Worm (Caenorhabditis elegans) whole organism, young adult: ENCODE data around the gene K03B8.6.
"Not testable (repeated sequence)": the region's sequence is repeated elsewhere in the genome, so short reads cannot be mapped to it uniquely, and the experiment has no call there.

ENCODE experiments used
- B0336.3 ChIP-seq: fragments of 200-800 bp; sonication (Bioruptor generic); IDR thresholded peaks from 2 replicates; pipeline ENCODE4 v1.3.6; 2022; ENCODE audit warnings: missing genetic modification characterization, missing compliant biosample characterization
- D2030.7 ChIP-seq: fragments of 200-800 bp; sonication (Bioruptor generic); IDR thresholded peaks from 2 replicates; pipeline ENCODE4 v1.3.6; 2022; ENCODE audit warnings: missing genetic modification reagents, missing genetic modification characterization, missing compliant biosample characterization
- F52B5.7 ChIP-seq: sonication (generic microtip); optimal IDR thresholded peaks from 2 replicates; lab custom pipeline; 2016; ENCODE audit warnings: mild to moderate bottlenecking, missing genetic modification characterization, missing compliant biosample characterization
- F55B11.4 ChIP-seq: sonication (generic microtip); optimal IDR thresholded peaks from 2 replicates; lab custom pipeline; 2016; ENCODE audit warnings: missing compliant biosample characterization, missing genetic modification characterization, borderline replicate concordance; ENCODE audit not compliant: insufficient read depth
- K11D2.4 ChIP-seq: fragments of 200-800 bp; sonication (Bioruptor generic); IDR thresholded peaks from 2 replicates; pipeline ENCODE4 v1.3.6; 2022; ENCODE audit warnings: missing genetic modification reagents, missing genetic modification characterization, missing compliant biosample characterization
- K12H6.12 ChIP-seq: fragments of 200-800 bp; sonication (Bioruptor generic); optimal IDR thresholded peaks from 2 replicates; lab custom pipeline; 2018; ENCODE audit warnings: mild to moderate bottlenecking, missing genetic modification characterization, missing compliant biosample characterization
- T26A5.8 ChIP-seq: sonication (generic microtip); optimal IDR thresholded peaks from 2 replicates; lab custom pipeline; 2016; ENCODE audit warnings: missing genetic modification characterization, missing compliant biosample characterization
- aptf-2 ChIP-seq: fragments of 200-800 bp; sonication (Bioruptor generic); conservative IDR thresholded peaks from 2 replicates; pipeline ENCODE4 v1.3.6; 2022; ENCODE audit warnings: missing genetic modification reagents, missing genetic modification characterization, missing compliant biosample characterization
- aptf-3 ChIP-seq: fragments of 200-800 bp; sonication (Bioruptor generic); IDR thresholded peaks from 2 replicates; pipeline ENCODE4 v1.3.6; 2022; ENCODE audit warnings: missing genetic modification characterization, missing compliant biosample characterization
- attf-3 ChIP-seq: fragments of 200-800 bp; sonication (Bioruptor generic); conservative IDR thresholded peaks from 2 replicates; pipeline ENCODE4 v1.3.6; 2022; ENCODE audit warnings: missing genetic modification reagents, missing genetic modification characterization, missing compliant biosample characterization
- ceh-79 ChIP-seq: sonication (generic microtip); optimal IDR thresholded peaks from 2 replicates; lab custom pipeline; 2017; ENCODE audit warnings: mild to moderate bottlenecking, missing genetic modification characterization, missing compliant biosample characterization
- chd-7 ChIP-seq: sonication (generic microtip); optimal IDR thresholded peaks from 2 replicates; lab custom pipeline; 2016; ENCODE audit warnings: mild to moderate bottlenecking, missing genetic modification characterization, moderate library complexity, missing compliant biosample characterization
- die-1 ChIP-seq: sonication (generic microtip); optimal IDR thresholded peaks from 2 replicates; lab custom pipeline; 2016; ENCODE audit warnings: missing genotype, mild to moderate bottlenecking, missing genetic modification characterization, missing compliant biosample characterization
- dox-1 ChIP-seq: fragments of 200-800 bp; sonication (Bioruptor generic); IDR thresholded peaks from 2 replicates; pipeline ENCODE4 v1.3.6; 2022; ENCODE audit warnings: missing genetic modification reagents, missing genetic modification characterization, missing compliant biosample characterization
- dpl-1 ChIP-seq: fragments of 150-350 bp; optimal IDR thresholded peaks from 2 replicates; lab custom pipeline; 2014; ENCODE audit warnings: missing biosample characterization, missing genetic modification reagents, missing genetic modification characterization
- ets-4 ChIP-seq: fragments of 200-800 bp; sonication (Bioruptor generic); optimal IDR thresholded peaks from 2 replicates; lab custom pipeline; 2018; ENCODE audit warnings: mild to moderate bottlenecking, missing genetic modification characterization, missing compliant biosample characterization
- gei-17 ChIP-seq: fragments of 200-800 bp; sonication (Bioruptor generic); optimal IDR thresholded peaks from 2 replicates; lab custom pipeline; 2018; ENCODE audit warnings: mild to moderate bottlenecking, missing genetic modification characterization, missing compliant biosample characterization
- hlh-26 ChIP-seq: fragments of 200-800 bp; sonication (Bioruptor generic); conservative IDR thresholded peaks from 2 replicates; pipeline ENCODE4 v1.3.6; 2022; ENCODE audit warnings: missing genetic modification reagents, missing genetic modification characterization, missing compliant biosample characterization
- hmg-1.2 ChIP-seq: fragments of 200-800 bp; sonication (Bioruptor generic); IDR thresholded peaks from 2 replicates; pipeline ENCODE4 v1.3.6; 2022; ENCODE audit warnings: missing genetic modification reagents, missing genetic modification characterization, missing compliant biosample characterization
- lag-1 ChIP-seq: fragments of 200-800 bp; sonication (Bioruptor generic); IDR thresholded peaks from 2 replicates; pipeline ENCODE4 v1.3.6; 2022; ENCODE audit warnings: missing genetic modification reagents, missing genetic modification characterization, missing compliant biosample characterization
- let-607 ChIP-seq, 2 experiments: fragments of 200-800 bp in 1 of 2; sonication (Bioruptor generic) in 1 of 2; sonication (generic microtip) in 1 of 2; optimal IDR thresholded peaks; 2 replicates each; lab custom pipeline; 2016 to 2018; ENCODE audit warnings: mild to moderate bottlenecking in 2 of 2, missing compliant biosample characterization in 2 of 2, missing genetic modification characterization in 2 of 2, moderate library complexity in 2 of 2, missing genotype in 1 of 2
- lin-35 ChIP-seq, 3 experiments: fragments of 150-350 bp in 2 of 3; sonication (generic microtip) in 1 of 3; optimal IDR thresholded peaks; 2 replicates each; lab custom pipeline; 2014 to 2018; ENCODE audit warnings: missing biosample characterization in 3 of 3, missing genetic modification characterization in 3 of 3, missing genetic modification reagents in 3 of 3
- mcd-1 ChIP-seq: fragments of 200-800 bp; sonication (Bioruptor generic); IDR thresholded peaks from 2 replicates; pipeline ENCODE4 v1.3.6; 2022; ENCODE audit warnings: missing genetic modification reagents, missing genetic modification characterization, missing compliant biosample characterization
- mxl-1 ChIP-seq: sonication (generic microtip); optimal IDR thresholded peaks from 2 replicates; lab custom pipeline; 2016; ENCODE audit warnings: missing genetic modification characterization, missing compliant biosample characterization
- nfyb-1 ChIP-seq: fragments of 200-800 bp; sonication (Bioruptor generic); IDR thresholded peaks from 2 replicates; pipeline ENCODE4 v1.3.6; 2022; ENCODE audit warnings: missing genetic modification reagents, missing genetic modification characterization, missing compliant biosample characterization
- nhr-120 ChIP-seq: fragments of 200-800 bp; sonication (Bioruptor generic); IDR thresholded peaks from 2 replicates; pipeline ENCODE4 v1.3.6; 2022; ENCODE audit warnings: missing genetic modification characterization, missing compliant biosample characterization
- nhr-80 ChIP-seq: sonication (generic microtip); optimal IDR thresholded peaks from 2 replicates; lab custom pipeline; 2016; ENCODE audit warnings: missing genetic modification characterization, missing compliant biosample characterization
- snpc-1.1 ChIP-seq: sonication (generic microtip); optimal IDR thresholded peaks from 2 replicates; lab custom pipeline; 2017; ENCODE audit warnings: missing genetic modification characterization, mild to moderate bottlenecking, missing compliant biosample characterization, antibody characterized with exemption, moderate library complexity, missing genotype, missing genetic modification reagents; ENCODE audit not compliant: insufficient read depth
- tbx-9 ChIP-seq: sonication (generic microtip); optimal IDR thresholded peaks from 2 replicates; lab custom pipeline; 2016; ENCODE audit warnings: borderline replicate concordance, missing genetic modification characterization, inconsistent platforms, missing compliant biosample characterization
- unc-130 ChIP-seq: sonication (generic microtip); optimal IDR thresholded peaks from 2 replicates; lab custom pipeline; 2016; ENCODE audit warnings: missing genetic modification reagents, missing genetic modification characterization, missing compliant biosample characterization
- zim-3 ChIP-seq: sonication (generic microtip); optimal IDR thresholded peaks from 2 replicates; lab custom pipeline; 2017; ENCODE audit warnings: mild to moderate bottlenecking, missing genetic modification characterization, moderate library complexity, missing compliant biosample characterization
- ztf-22 ChIP-seq: fragments of 200-800 bp; sonication (Bioruptor generic); optimal IDR thresholded peaks from 2 replicates; lab custom pipeline; 2018; ENCODE audit warnings: mild to moderate bottlenecking, missing genetic modification characterization, moderate library complexity, missing compliant biosample characterization
- ztf-3 ChIP-seq: fragments of 200-800 bp; sonication (Bioruptor generic); optimal IDR thresholded peaks from 2 replicates; lab custom pipeline; 2018; ENCODE audit warnings: mild to moderate bottlenecking, missing genetic modification characterization, missing compliant biosample characterization

K03B8.6 gene

DNA sequence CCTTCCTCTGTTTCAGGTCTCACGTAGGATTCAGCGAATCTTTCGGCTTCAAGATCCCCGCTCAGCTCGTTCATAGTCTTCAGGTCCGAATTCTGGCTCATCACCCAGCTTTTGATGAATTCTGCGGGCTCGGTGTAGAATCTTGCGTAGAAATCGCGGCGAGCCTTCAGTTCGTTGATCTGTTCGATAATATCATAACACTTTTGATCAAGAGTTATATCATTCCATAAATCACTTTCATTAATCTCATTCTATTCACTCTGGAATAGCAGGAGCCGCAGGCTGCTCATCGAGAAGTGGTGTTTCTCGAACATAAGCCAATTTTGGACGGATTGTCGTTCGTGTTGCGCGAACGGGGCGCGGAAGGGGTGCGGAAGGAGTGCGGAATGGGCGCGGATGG is 12.4 kb upstream of the K03B8.6 start, which contains the start of gene K03B8.4:
TSS of gene K03B8.4 (minus strand) at position 101 of the 400 bp plus-strand sequence.
- not testable (repeated sequence) for TF ChIP-seq ceh-79 (tag; lab: Kevin White, UChicago); ztf-3 (GFP tag; lab: Kevin White, UChicago); F55B11.4

DNA sequence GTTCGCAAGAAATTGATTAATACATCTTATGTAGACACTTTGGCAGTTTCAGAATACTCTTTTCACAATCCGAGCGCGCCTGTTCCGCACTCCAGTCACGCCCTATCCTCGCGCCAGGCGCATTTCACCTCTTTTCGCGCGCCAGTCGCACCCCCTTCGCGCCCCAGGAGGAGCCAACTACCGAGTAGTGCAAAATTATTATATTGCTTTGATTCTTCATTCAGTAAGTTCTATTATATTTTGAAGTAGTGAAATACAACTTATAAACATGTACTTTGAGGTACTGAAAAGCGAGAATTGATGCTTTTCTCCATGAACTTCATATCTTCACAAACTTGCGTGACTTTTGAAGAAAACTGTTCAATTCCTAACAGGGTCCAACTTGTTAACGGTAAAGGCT is 11.2 kb upstream of the K03B8.6 start, which contains the start of gene nas-18:
TSS of gene nas-18 (plus strand) at position 301 of the 400 bp plus-strand sequence.
- not testable (repeated sequence) for TF ChIP-seq tbx-9 (tag; lab: Kevin White, UChicago); K11D2.4 (GFP tag; lab: Robert Waterston, UW); nfyb-1 (GFP tag; lab: Robert Waterston, UW)

DNA sequence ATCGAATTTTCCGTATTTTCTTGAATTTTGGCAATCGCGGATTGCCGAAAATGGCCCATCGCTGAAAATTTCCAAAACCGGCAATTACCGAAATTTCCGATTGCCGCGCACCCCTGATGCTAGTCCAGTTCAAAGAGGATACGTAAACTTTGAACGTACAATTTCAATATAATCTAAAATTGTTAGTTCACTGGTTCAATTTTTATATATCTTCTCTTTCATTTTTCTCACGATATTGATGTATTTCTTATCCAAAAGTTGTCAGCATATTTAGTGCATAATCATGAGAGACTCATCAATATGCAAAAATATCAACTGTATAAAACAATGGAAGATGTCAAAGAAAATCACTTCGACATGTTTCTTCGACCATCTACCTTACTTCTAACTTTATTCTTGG is 8.8 kb upstream of the K03B8.6 start, which contains the start of gene nas-17:
TSS of gene nas-17 (plus strand) at position 301 of the 400 bp plus-strand sequence.
- TF ChIP-seq snpc-1.1 (no peak), attf-3 (GFP tag; lab: Robert Waterston, UW) (no peak), nhr-80 (tag; lab: Kevin White, UChicago) (no peak), zim-3 (no peak), K12H6.12 (tag; lab: Kevin White, UChicago) (no peak), die-1 (tag; lab: Kevin White, UChicago) (no peak), F55B11.4 (no peak), mxl-1 (no peak), D2030.7 (GFP tag; lab: Robert Waterston, UW) (no peak)

DNA sequence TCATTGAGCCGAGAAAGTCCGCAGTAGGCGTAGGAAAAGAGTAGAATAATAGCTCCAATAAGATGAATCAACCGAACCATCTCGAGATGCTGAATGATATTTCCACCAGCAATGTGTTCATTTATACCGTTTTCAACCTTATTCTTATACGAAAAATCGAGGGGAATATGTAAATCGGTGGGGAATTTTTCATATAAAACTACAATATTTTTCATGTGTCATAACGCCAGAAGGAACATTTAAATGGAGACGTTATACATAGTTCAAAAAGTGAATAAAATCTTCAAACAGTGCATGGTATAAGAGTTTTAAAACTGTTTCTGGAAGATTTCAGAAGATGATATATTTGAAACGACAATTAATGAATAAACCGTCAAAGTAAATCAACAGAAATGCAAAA is 4.8 kb upstream of the K03B8.6 start, which contains the start of gene nas-19:
TSS of gene nas-19 (minus strand) at position 101 of the 400 bp plus-strand sequence.
- no peak for TF ChIP-seq B0336.3 (GFP tag; lab: Robert Waterston, UW)
- TF ChIP-seq unc-130 (GFP tag; lab: Kevin White, UChicago) = no peak
- TF ChIP-seq dpl-1 (GFP tag; lab: Kevin White, UChicago) = no peak
- TF ChIP-seq mcd-1 (GFP tag; lab: Robert Waterston, UW) = no peak
- TF ChIP-seq aptf-2 (GFP tag; lab: Robert Waterston, UW) = no peak
- TF ChIP-seq aptf-3 (GFP tag; lab: Robert Waterston, UW) = no peak

DNA sequence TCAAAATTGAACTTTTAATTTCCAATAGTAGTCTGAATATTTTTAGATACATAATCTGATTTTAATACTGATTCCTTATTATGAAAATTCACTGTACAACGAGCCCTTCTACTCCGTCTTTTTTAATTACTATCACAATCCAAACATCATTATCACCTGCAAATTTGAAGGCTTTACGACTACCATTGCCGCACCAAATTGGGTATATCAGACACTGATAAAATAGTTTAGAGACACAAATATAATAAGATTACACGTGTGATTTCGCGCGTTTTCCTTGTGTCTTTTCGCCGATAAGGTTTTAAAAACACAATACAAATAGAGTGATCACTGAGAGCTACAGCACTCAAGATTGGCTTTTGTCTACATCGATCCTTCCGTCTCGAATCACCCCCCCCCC is 4.3 kb upstream of the K03B8.6 start:
- no peak for TF ChIP-seq lag-1 (GFP tag; lab: Robert Waterston, UW)
- TF ChIP-seq hlh-26 (GFP tag; lab: Robert Waterston, UW) = no peak
- TF ChIP-seq lin-35 (GFP tag; optimal IDR thresholded peaks at IDR 0.05; lab: Kevin White, UChicago) = no peak
- TF ChIP-seq snpc-1.1 = no peak
- no peak for TF ChIP-seq T26A5.8 (tag; lab: Kevin White, UChicago)
- TF ChIP-seq nhr-120 (GFP tag; lab: Robert Waterston, UW) = no peak
- TF ChIP-seq gei-17 (GFP tag; lab: Kevin White, UChicago) = no peak
- no peak for TF ChIP-seq D2030.7 (GFP tag; lab: Robert Waterston, UW)

DNA sequence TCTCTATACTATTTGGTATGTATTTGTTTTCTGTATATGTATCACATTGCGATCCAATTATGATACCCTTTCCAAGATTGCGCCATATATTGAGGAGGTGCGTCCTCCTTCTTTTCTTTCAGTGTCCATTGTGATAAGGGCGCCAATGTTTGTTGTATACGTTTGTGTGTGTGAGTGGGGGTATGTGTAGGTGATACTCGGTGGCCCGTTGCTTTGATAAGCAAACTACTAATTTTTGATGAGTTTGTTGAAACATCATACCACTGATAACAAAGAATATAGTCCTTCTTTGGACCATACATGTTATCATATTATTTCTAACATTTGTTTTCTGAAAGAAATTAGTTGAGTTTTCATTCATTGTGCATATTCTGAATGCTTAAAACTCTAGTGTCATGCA is 3.7 kb upstream of the K03B8.6 start:
- TF ChIP-seq let-607 (tag; optimal IDR thresholded peaks at IDR 0.05; lab: Kevin White, UChicago) (no peak), ets-4 (GFP tag; lab: Kevin White, UChicago) (no peak), hmg-1.2 (GFP tag; lab: Robert Waterston, UW) (no peak), chd-7 (tag; lab: Kevin White, UChicago) (no peak), F52B5.7 (tag; lab: Kevin White, UChicago) (no peak), dox-1 (GFP tag; lab: Robert Waterston, UW) (no peak), ztf-22 (GFP tag; lab: Kevin White, UChicago) (no peak)
